Worm (Caenorhabditis elegans) whole organism, L1 larva: ENCODE data around the gene T22F3.11.

ENCODE experiments used
- ama-1 ChIP-seq: fragments of 150-350 bp; optimal IDR thresholded peaks from 2 replicates; lab custom pipeline; 2014
- ceh-82 ChIP-seq, 3 experiments: fragments of 150-350 bp in 1 of 3; sonication (generic microtip) in 2 of 3; optimal IDR thresholded peaks; 2 replicates each; lab custom pipeline; 2014 to 2017; ENCODE audit warnings: missing biosample characterization in 3 of 3, missing genetic modification characterization in 3 of 3
- ceh-90 ChIP-seq: sonication (generic microtip); optimal IDR thresholded peaks from 2 replicates; lab custom pipeline; 2016; ENCODE audit warnings: missing genetic modification characterization, missing compliant biosample characterization
- elt-2 ChIP-seq: sonication (generic microtip); optimal IDR thresholded peaks from 2 replicates; lab custom pipeline; 2016; ENCODE audit warnings: missing genetic modification characterization, mild to moderate bottlenecking, inconsistent platforms, missing compliant biosample characterization, missing genetic modification reagents
- nhr-11 ChIP-seq: fragments of 150-350 bp; optimal IDR thresholded peaks from 2 replicates; lab custom pipeline; 2014; ENCODE audit warnings: missing biosample characterization, missing genetic modification characterization
- nhr-12 ChIP-seq: sonication (generic microtip); optimal IDR thresholded peaks from 2 replicates; lab custom pipeline; 2017; ENCODE audit warnings: missing biosample characterization, missing genetic modification characterization
- rnt-1 ChIP-seq: sonication (generic microtip); optimal IDR thresholded peaks from 2 replicates; lab custom pipeline; 2016; ENCODE audit warnings: mild to moderate bottlenecking, missing genetic modification characterization, moderate library complexity, missing compliant biosample characterization
- skn-1 ChIP-seq: fragments of 150-350 bp; optimal IDR thresholded peaks from 2 replicates; lab custom pipeline; 2014; ENCODE audit warnings: missing biosample characterization, missing genetic modification characterization
- unc-62 ChIP-seq: fragments of 150-350 bp; optimal IDR thresholded peaks from 2 replicates; lab custom pipeline; 2014; ENCODE audit warnings: missing biosample characterization, missing genetic modification reagents, missing genetic modification characterization

ce11 chrV:3637086-3637485, 22.7 kb upstream of the T22F3.11 start, which contains the start of gene srx-41:
- TF ChIP-seq unc-62 (no peak), ceh-82 (tag; optimal IDR thresholded peaks at IDR 0.05; lab: Kevin White, UChicago) (no peak), skn-1 (tag; lab: Kevin White, UChicago) (no peak), elt-2 (tag; lab: Kevin White, UChicago) (no peak), rnt-1 (no peak), ama-1 (lab: Kevin White, UChicago) (no peak), nhr-12 (tag; lab: Kevin White, UChicago) (no peak), nhr-11 (tag; lab: Kevin White, UChicago) (no peak), ceh-90 (no peak)
